Fruit fly (Drosophila melanogaster) whole organism, pupa: ENCODE data around the gene CG43133.

Source experiments
- CG13204 ChIP-seq: fragments of 200-800 bp; sonication (Bioruptor generic); optimal IDR thresholded peaks from 2 replicates; lab custom pipeline; 2018; ENCODE audit warnings: missing biosample characterization, mild to moderate bottlenecking, missing genetic modification characterization, moderate library complexity
- CG15710 ChIP-seq: fragments of 200-800 bp; sonication (Bioruptor generic); optimal IDR thresholded peaks from 2 replicates; lab custom pipeline; 2018; ENCODE audit warnings: missing biosample characterization, mild to moderate bottlenecking, missing genetic modification characterization, moderate library complexity
- D1 ChIP-seq: fragments of 200-800 bp; sonication (Bioruptor generic); optimal IDR thresholded peaks from 2 replicates; lab custom pipeline; 2018; ENCODE audit warnings: missing biosample characterization, mild to moderate bottlenecking, missing genetic modification characterization, moderate library complexity

DNA sequence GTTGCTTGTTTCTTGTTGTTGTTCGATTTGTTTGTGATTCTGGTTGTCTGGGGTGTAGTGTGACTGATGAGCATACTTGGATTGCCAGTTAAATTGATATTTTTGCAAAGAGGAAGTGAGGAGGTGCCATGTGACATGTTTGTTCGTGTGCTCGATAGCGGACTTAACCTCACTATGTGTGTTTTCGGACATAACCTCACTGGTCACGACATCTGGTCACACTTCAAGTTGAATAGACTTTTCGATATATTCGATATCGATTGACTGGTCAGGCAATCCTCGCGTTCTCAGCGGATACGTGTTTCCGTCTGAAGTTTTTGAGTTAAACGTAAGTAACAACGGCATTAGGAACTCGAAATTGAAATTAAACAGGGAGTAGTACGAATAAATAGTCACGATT, 21.3 kb downstream of the CG43133 start:
- TF ChIP-seq CG15710 (no peak), D1 (tag; lab: Kevin White, UChicago) (no peak), CG13204 (GFP tag; lab: Kevin White, UChicago) (no peak)
